Worm (Caenorhabditis elegans): ENCODE data around the gene Y53G8AM.8.

Gene Y53G8AM.8

ce11 chrIII:3222707-3223106 lies 55.8 kb downstream of the Y53G8AM.8 start:
- no peak for TF ChIP-seq pqm-1 (tag; optimal IDR thresholded peaks at IDR 0.05)
- TF ChIP-seq ceh-82 (tag; optimal IDR thresholded peaks at IDR 0.05) = no peak
- TF ChIP-seq ceh-28 (tag; optimal IDR thresholded peaks at IDR 0.05) = no peak
- no peak for TF ChIP-seq ceh-16 (tag; optimal IDR thresholded peaks at IDR 0.05)
- TF ChIP-seq mml-1 (tag; optimal IDR thresholded peaks at IDR 0.05) = no peak
- TF ChIP-seq nhr-12 (tag; optimal IDR thresholded peaks at IDR 0.05) = no peak
- no peak for TF ChIP-seq nhr-43 (tag; optimal IDR thresholded peaks at IDR 0.05; ENCODE audit: poor library complexity, severe bottlenecking)
- no peak for TF ChIP-seq lsy-12 (tag; optimal IDR thresholded peaks at IDR 0.05)
- no peak for TF ChIP-seq aly-2 (tag; optimal IDR thresholded peaks at IDR 0.05)
- no peak for TF ChIP-seq elt-2 (tag; optimal IDR thresholded peaks at IDR 0.05)
- no peak for TF ChIP-seq elt-1 (tag; optimal IDR thresholded peaks at IDR 0.05)
- no peak for TF ChIP-seq nfya-1 (tag; optimal IDR thresholded peaks at IDR 0.05; ENCODE audit: insufficient read depth)

- TF ChIP-seq nfya-1 (tag; optimal IDR thresholded peaks at IDR 0.05; ENCODE audit: insufficient read depth) (peak; percentile 71), hmg-11 (tag; optimal IDR thresholded peaks at IDR 0.05) (peak; percentile 78), lin-39 (tag; optimal IDR thresholded peaks at IDR 0.05) (peak; percentile 10), fkh-10 (GFP tag; optimal IDR thresholded peaks at IDR 0.05) (peak; percentile 39), ceh-16 (tag; optimal IDR thresholded peaks at IDR 0.05) (no peak)
Observed at ce11 chrIII:3220287-3220686, 58.2 kb downstream of the Y53G8AM.8 start.

- no peak for TF ChIP-seq aly-2 (tag; optimal IDR thresholded peaks at IDR 0.05)
- TF ChIP-seq unc-62 (GFP tag; optimal IDR thresholded peaks at IDR 0.05) = no peak
- TF ChIP-seq eor-1 (tag; optimal IDR thresholded peaks at IDR 0.05) = no peak
Observed at ce11 chrIII:3219050-3219449, 59.5 kb downstream of the Y53G8AM.8 start, which contains the start of gene frm-8. frm-8 (minus strand) TSS chrIII:3219150.

Data from whole organism, L3 larva.